Worm (Caenorhabditis elegans): ENCODE data around the gene F53F1.2.

Gene F53F1.2

DNA sequence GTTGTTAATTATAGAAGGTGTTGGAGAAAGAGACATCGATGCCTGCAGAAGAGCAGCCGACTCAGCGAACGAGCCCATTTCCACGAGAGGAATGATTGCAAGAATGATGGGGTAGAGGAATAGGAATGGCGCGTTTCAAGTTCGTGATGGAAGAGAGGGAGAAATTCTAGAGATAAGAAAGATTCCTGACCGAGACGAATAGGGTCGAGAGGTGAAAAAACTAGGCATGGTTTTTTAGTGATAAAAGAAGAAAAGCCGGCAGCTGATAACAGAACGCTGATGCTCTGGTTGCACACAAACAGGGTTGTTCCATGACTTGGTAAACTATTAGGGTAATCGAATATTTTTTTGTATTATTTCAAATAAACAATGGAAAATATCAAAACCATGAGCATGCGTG lies 33.8 kb upstream of the F53F1.2 start (continued):
- no peak for TF ChIP-seq lin-14 (GFP tag; optimal IDR thresholded peaks at IDR 0.05)
- no peak for TF ChIP-seq tbx-2 (tag; optimal IDR thresholded peaks at IDR 0.05)
- no peak for TF ChIP-seq C16A3.4 (tag; optimal IDR thresholded peaks at IDR 0.05)
- TF ChIP-seq mep-1 (tag; optimal IDR thresholded peaks at IDR 0.05): no peak
- no peak for TF ChIP-seq unc-62 (GFP tag; optimal IDR thresholded peaks at IDR 0.05)
- no peak for TF ChIP-seq nhr-19 (GFP tag; conservative IDR thresholded peaks at IDR 0.05)
- TF ChIP-seq nhr-47 (tag; optimal IDR thresholded peaks at IDR 0.05): no peak
- no peak for TF ChIP-seq efl-1 (optimal IDR thresholded peaks at IDR 0.05)
- TF ChIP-seq efl-1 (GFP tag; optimal IDR thresholded peaks at IDR 0.05 in 1 of 2): peak in 1 of 2 experiments; percentile 91

DNA sequence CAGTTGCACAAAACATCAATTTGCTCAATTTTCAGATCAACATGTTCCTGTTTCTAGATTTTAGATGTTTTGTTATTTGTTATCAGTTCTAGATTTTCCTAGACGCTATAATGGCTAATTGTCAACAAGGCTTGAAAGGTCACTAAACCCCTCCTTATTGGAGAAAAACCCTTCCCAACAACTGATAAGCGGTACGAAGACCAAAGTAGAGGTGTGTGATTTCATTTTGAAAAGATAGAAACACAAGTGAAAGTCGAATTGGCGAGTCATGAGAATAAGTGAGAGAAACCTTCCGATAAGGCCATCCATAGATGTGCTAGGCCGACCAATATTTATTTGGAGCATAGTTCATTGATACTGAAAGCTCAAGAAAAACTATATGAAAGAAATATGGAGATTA lies 33.0 kb upstream of the F53F1.2 start:
- TF ChIP-seq snu-23 (GFP tag; optimal IDR thresholded peaks at IDR 0.05): peak; percentile 4
- TF ChIP-seq nhr-19 (GFP tag; conservative IDR thresholded peaks at IDR 0.05): no peak
- no peak for TF ChIP-seq snpc-4 (tag; optimal IDR thresholded peaks at IDR 0.05)
- peak in 1 of 2 experiments; percentile 47 for TF ChIP-seq lin-35 (GFP tag; optimal IDR thresholded peaks at IDR 0.05)
- no peak for TF ChIP-seq nhr-84 (tag; optimal IDR thresholded peaks at IDR 0.05)
- TF ChIP-seq elt-2 (tag; optimal IDR thresholded peaks at IDR 0.05): peak; percentile 94
- TF ChIP-seq mab-9 (GFP tag; IDR thresholded peaks at IDR 0.05): no peak
- TF ChIP-seq ceh-82 (tag; optimal IDR thresholded peaks at IDR 0.05): no peak
- TF ChIP-seq egl-13 (tag; optimal IDR thresholded peaks at IDR 0.05): no peak
- no peak for TF ChIP-seq zag-1 (tag; optimal IDR thresholded peaks at IDR 0.05)
- TF ChIP-seq C34B4.2 (tag; optimal IDR thresholded peaks at IDR 0.05): no peak
- no peak for TF ChIP-seq xbp-1 (tag; optimal IDR thresholded peaks at IDR 0.05)
- no peak for TF ChIP-seq skn-1 (tag; optimal IDR thresholded peaks at IDR 0.05)
- TF ChIP-seq efl-1 (optimal IDR thresholded peaks at IDR 0.05): no peak
- peak in 1 of 2 experiments; percentile 83 for TF ChIP-seq efl-1 (GFP tag; optimal IDR thresholded peaks at IDR 0.05 in 1 of 2)
- TF ChIP-seq nhr-85 (tag): peak; percentile 72
- peak in 4 of 6 experiments; percentile 18 to 68 (median 58) for TF ChIP-seq elt-3 (tag; optimal IDR thresholded peaks at IDR 0.05)
- no peak for TF ChIP-seq C04F5.9 (tag; optimal IDR thresholded peaks at IDR 0.05)
- TF ChIP-seq hpl-2 (GFP tag; optimal IDR thresholded peaks at IDR 0.05): no peak
- TF ChIP-seq mep-1 (tag; optimal IDR thresholded peaks at IDR 0.05): no peak
- TF ChIP-seq tbx-2 (tag; optimal IDR thresholded peaks at IDR 0.05): no peak
- no peak for TF ChIP-seq fkh-10 (GFP tag; optimal IDR thresholded peaks at IDR 0.05)
- TF ChIP-seq lsy-2 (tag; optimal IDR thresholded peaks at IDR 0.05): peak in 1 of 2 experiments; percentile 39
- peak; percentile 54 for TF ChIP-seq nhr-71 (tag; optimal IDR thresholded peaks at IDR 0.05)
- TF ChIP-seq blmp-1 (tag; optimal IDR thresholded peaks at IDR 0.05): peak; percentile 97
- TF ChIP-seq nhr-20 (tag; optimal IDR thresholded peaks at IDR 0.05): peak; percentile 50
- no peak for TF ChIP-seq swsn-7 (tag; optimal IDR thresholded peaks at IDR 0.05)
- TF ChIP-seq vab-15 (tag; optimal IDR thresholded peaks at IDR 0.05): no peak
- peak; percentile 32 for TF ChIP-seq jun-1 (tag; optimal IDR thresholded peaks at IDR 0.05)
- TF ChIP-seq pax-3 (tag; optimal IDR thresholded peaks at IDR 0.05): peak; percentile 20
- no peak for TF ChIP-seq irx-1 (tag; optimal IDR thresholded peaks at IDR 0.05)
- peak; percentile 54 for TF ChIP-seq lin-14 (GFP tag; optimal IDR thresholded peaks at IDR 0.05)
- TF ChIP-seq ceh-8 (GFP tag; optimal IDR thresholded peaks at IDR 0.05): no peak
- no peak for TF ChIP-seq isw-1 (GFP tag; IDR thresholded peaks at IDR 0.05)
- TF ChIP-seq nhr-90 (tag; optimal IDR thresholded peaks at IDR 0.05; ENCODE audit: poor library complexity): peak; percentile 52
- no peak for TF ChIP-seq unc-86 (tag; optimal IDR thresholded peaks at IDR 0.05)
- peak in 1 of 3 experiments; percentile 6 for TF ChIP-seq dpl-1 (GFP tag; optimal IDR thresholded peaks at IDR 0.05)
- peak; percentile 55 for TF ChIP-seq pqm-1 (tag; optimal IDR thresholded peaks at IDR 0.05)

DNA sequence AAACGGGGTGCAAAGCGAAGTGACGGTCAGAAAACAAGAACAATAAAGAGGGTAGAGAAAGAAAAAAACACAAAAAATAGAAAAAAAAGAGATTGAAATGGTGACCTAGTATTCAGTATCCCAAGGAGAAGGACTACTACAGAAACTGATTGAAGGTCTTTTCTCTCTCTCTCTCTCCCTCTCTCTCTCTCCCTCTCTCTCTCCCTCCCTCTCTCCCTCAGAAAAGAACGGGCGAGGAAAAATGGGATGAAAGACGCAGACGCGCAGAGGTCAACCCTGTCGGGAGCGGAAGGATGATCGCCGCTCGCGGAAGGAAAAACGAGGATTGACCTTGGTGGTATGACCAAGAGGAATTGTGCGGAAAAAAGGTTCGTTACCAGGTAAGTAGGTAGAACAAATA lies 32.1 kb upstream of the F53F1.2 start:
- peak; percentile 18 for TF ChIP-seq nhr-47 (tag; optimal IDR thresholded peaks at IDR 0.05)
- TF ChIP-seq skn-1 (tag; optimal IDR thresholded peaks at IDR 0.05): no peak
- no peak for TF ChIP-seq irx-1 (tag; optimal IDR thresholded peaks at IDR 0.05)
- TF ChIP-seq ces-1 (GFP tag; optimal IDR thresholded peaks at IDR 0.05): no peak
- TF ChIP-seq F16B12.6 (tag; optimal IDR thresholded peaks at IDR 0.05): no peak
- TF ChIP-seq ets-5 (GFP tag; IDR thresholded peaks at IDR 0.05): no peak
- no peak for TF ChIP-seq pax-3 (tag; optimal IDR thresholded peaks at IDR 0.05)
- TF ChIP-seq ceh-82 (tag; optimal IDR thresholded peaks at IDR 0.05): peak in 2 of 3 experiments; percentile 13 to 26
- TF ChIP-seq hpl-2 (GFP tag; optimal IDR thresholded peaks at IDR 0.05): no peak
- no peak for TF ChIP-seq unc-98 (GFP tag; IDR thresholded peaks at IDR 0.05)
- no peak for TF ChIP-seq sup-37 (GFP tag; optimal IDR thresholded peaks at IDR 0.05)
- TF ChIP-seq nhr-77 (tag; optimal IDR thresholded peaks at IDR 0.05): no peak
- no peak for TF ChIP-seq ztf-11 (tag; optimal IDR thresholded peaks at IDR 0.05)
- TF ChIP-seq fkh-8 (tag; optimal IDR thresholded peaks at IDR 0.05): no peak
- no peak for TF ChIP-seq pqm-1 (tag; optimal IDR thresholded peaks at IDR 0.05)
- TF ChIP-seq nhr-20 (tag; optimal IDR thresholded peaks at IDR 0.05): peak; percentile 46
- TF ChIP-seq lsy-2 (tag; optimal IDR thresholded peaks at IDR 0.05): peak; percentile 31 to 61
- no peak for TF ChIP-seq sptf-1 (tag; optimal IDR thresholded peaks at IDR 0.05)
- TF ChIP-seq nhr-11 (tag; optimal IDR thresholded peaks at IDR 0.05): no peak

All from whole organism, L1 larva.